Worm (Caenorhabditis elegans) whole organism, late embryonic: Measurements from ENCODE around the gene srh-245.

Experiments used
- C08G9.2 ChIP-seq: sonication (generic microtip); optimal IDR thresholded peaks from 2 replicates; lab custom pipeline; 2016; ENCODE audit warnings: mild to moderate bottlenecking, missing genetic modification characterization, moderate library complexity, missing compliant biosample characterization
- C38D4.7 ChIP-seq: fragments of 200-800 bp; sonication (Bioruptor generic); optimal IDR thresholded peaks from 2 replicates; lab custom pipeline; 2018; ENCODE audit warnings: mild to moderate bottlenecking, missing genetic modification characterization, moderate library complexity, missing compliant biosample characterization
- F13H6.1 ChIP-seq: sonication (generic microtip); optimal IDR thresholded peaks from 2 replicates; lab custom pipeline; 2016; ENCODE audit warnings: missing genetic modification characterization, missing compliant biosample characterization
- K02D7.2 ChIP-seq: sonication (generic microtip); optimal IDR thresholded peaks from 2 replicates; lab custom pipeline; 2017; ENCODE audit warnings: mild to moderate bottlenecking, missing genetic modification characterization, missing compliant biosample characterization
- K09A11.1 ChIP-seq: sonication (generic microtip); optimal IDR thresholded peaks from 2 replicates; lab custom pipeline; 2017; ENCODE audit warnings: antibody characterized with exemption, mild to moderate bottlenecking, missing genetic modification characterization, missing compliant biosample characterization; ENCODE audit not compliant: insufficient read depth
- T23F11.4 ChIP-seq: fragments of 200-800 bp; sonication (Bioruptor generic); optimal IDR thresholded peaks from 2 replicates; lab custom pipeline; 2018; ENCODE audit warnings: mild to moderate bottlenecking, missing genetic modification characterization, missing compliant biosample characterization
- Y22D7AL.16 ChIP-seq: sonication (generic microtip); optimal IDR thresholded peaks from 2 replicates; lab custom pipeline; 2016; ENCODE audit warnings: missing genetic modification characterization, missing compliant biosample characterization
- ahr-1 ChIP-seq: sonication (generic microtip); optimal IDR thresholded peaks from 2 replicates; lab custom pipeline; 2016; ENCODE audit warnings: missing genetic modification characterization, missing compliant biosample characterization
- ama-1 ChIP-seq: fragments of 150-350 bp; optimal IDR thresholded peaks from 2 replicates; lab custom pipeline; 2014
- ceh-14 ChIP-seq: sonication (generic microtip); optimal IDR thresholded peaks from 2 replicates; lab custom pipeline; 2016; ENCODE audit warnings: missing genotype, missing genetic modification characterization, missing compliant biosample characterization
- ceh-18 ChIP-seq: sonication (generic microtip); optimal IDR thresholded peaks from 2 replicates; lab custom pipeline; 2016; ENCODE audit warnings: missing genetic modification characterization, missing compliant biosample characterization
- ceh-22 ChIP-seq: sonication (generic microtip); optimal IDR thresholded peaks from 2 replicates; lab custom pipeline; 2017; ENCODE audit warnings: missing biosample characterization, missing genetic modification characterization
- ceh-30 ChIP-seq: fragments of 150-350 bp; optimal IDR thresholded peaks from 2 replicates; lab custom pipeline; 2014; ENCODE audit warnings: missing biosample characterization, missing genetic modification characterization
- ceh-31 ChIP-seq: sonication (generic microtip); optimal IDR thresholded peaks from 2 replicates; lab custom pipeline; 2016; ENCODE audit warnings: missing genetic modification characterization, missing compliant biosample characterization
- ceh-34 ChIP-seq: sonication (generic microtip); optimal IDR thresholded peaks from 2 replicates; lab custom pipeline; 2016; ENCODE audit warnings: mild to moderate bottlenecking, missing genetic modification characterization, missing compliant biosample characterization
- ceh-48 ChIP-seq: sonication (generic microtip); optimal IDR thresholded peaks from 2 replicates; lab custom pipeline; 2016; ENCODE audit warnings: missing genetic modification characterization, inconsistent platforms, missing compliant biosample characterization
- ceh-9 ChIP-seq: sonication (generic microtip); optimal IDR thresholded peaks from 2 replicates; lab custom pipeline; 2016; ENCODE audit warnings: mild to moderate bottlenecking, missing genetic modification characterization, inconsistent platforms, missing compliant biosample characterization
- che-1 ChIP-seq: sonication (generic microtip); optimal IDR thresholded peaks from 2 replicates; lab custom pipeline; 2016; ENCODE audit warnings: mild to moderate bottlenecking, missing genetic modification characterization, missing compliant biosample characterization
- elt-2 ChIP-seq: sonication (generic microtip); optimal IDR thresholded peaks from 2 replicates; lab custom pipeline; 2016; ENCODE audit warnings: missing genetic modification reagents, missing genetic modification characterization, missing compliant biosample characterization
- elt-4 ChIP-seq: sonication (generic microtip); optimal IDR thresholded peaks from 2 replicates; lab custom pipeline; 2016; ENCODE audit warnings: missing genetic modification characterization, missing compliant biosample characterization
- ets-4 ChIP-seq: sonication (generic microtip); optimal IDR thresholded peaks from 2 replicates; lab custom pipeline; 2016; ENCODE audit warnings: missing genetic modification characterization, missing compliant biosample characterization
- eyg-1 ChIP-seq: sonication (generic microtip); optimal IDR thresholded peaks from 2 replicates; lab custom pipeline; 2016; ENCODE audit warnings: missing genotype, missing genetic modification characterization, missing compliant biosample characterization
- fax-1 ChIP-seq: sonication (generic microtip); optimal IDR thresholded peaks from 2 replicates; lab custom pipeline; 2016; ENCODE audit warnings: missing genotype, missing genetic modification characterization, missing compliant biosample characterization
- fkh-6 ChIP-seq: sonication (generic microtip); optimal IDR thresholded peaks from 2 replicates; lab custom pipeline; 2016; ENCODE audit warnings: missing genetic modification characterization, missing compliant biosample characterization
- hlh-13 ChIP-seq: fragments of 200-800 bp; sonication (Bioruptor generic); optimal IDR thresholded peaks from 2 replicates; lab custom pipeline; 2018; ENCODE audit warnings: mild to moderate bottlenecking, missing genetic modification characterization, missing compliant biosample characterization
- hlh-30 ChIP-seq: sonication (generic microtip); optimal IDR thresholded peaks from 2 replicates; lab custom pipeline; 2017; ENCODE audit warnings: antibody characterized with exemption, missing genetic modification characterization, missing compliant biosample characterization; ENCODE audit not compliant: insufficient read depth
- lim-6 ChIP-seq: sonication (generic microtip); optimal IDR thresholded peaks from 2 replicates; lab custom pipeline; 2016; ENCODE audit warnings: missing genetic modification characterization, missing compliant biosample characterization
- mec-3 ChIP-seq: sonication (generic microtip); optimal IDR thresholded peaks from 2 replicates; lab custom pipeline; 2016; ENCODE audit warnings: borderline replicate concordance, missing genetic modification characterization, missing compliant biosample characterization
- nfya-1 ChIP-seq: sonication (generic microtip); optimal IDR thresholded peaks from 2 replicates; lab custom pipeline; 2017; ENCODE audit warnings: missing genetic modification characterization, mild to moderate bottlenecking, missing compliant biosample characterization, antibody characterized with exemption, moderate library complexity
- nhr-11 ChIP-seq: fragments of 150-350 bp; optimal IDR thresholded peaks from 2 replicates; lab custom pipeline; 2014; ENCODE audit warnings: missing biosample characterization, missing genetic modification characterization
- pha-2 ChIP-seq: sonication (generic microtip); optimal IDR thresholded peaks from 2 replicates; lab custom pipeline; 2017; ENCODE audit warnings: mild to moderate bottlenecking, missing genetic modification characterization, missing compliant biosample characterization
- pqm-1 ChIP-seq: sonication (generic microtip); optimal IDR thresholded peaks from 2 replicates; lab custom pipeline; 2016; ENCODE audit warnings: missing genetic modification characterization, missing compliant biosample characterization
- pros-1 ChIP-seq: fragments of 150-350 bp; optimal IDR thresholded peaks from 2 replicates; lab custom pipeline; 2014; ENCODE audit warnings: missing biosample characterization, missing genetic modification reagents, missing genetic modification characterization
- ref-2 ChIP-seq: sonication (generic microtip); optimal IDR thresholded peaks from 2 replicates; lab custom pipeline; 2016; ENCODE audit warnings: missing genetic modification characterization, missing compliant biosample characterization
- rnt-1 ChIP-seq: sonication (generic microtip); optimal IDR thresholded peaks from 2 replicates; lab custom pipeline; 2016; ENCODE audit warnings: missing genetic modification characterization, missing compliant biosample characterization
- sdc-2 ChIP-seq: sonication (generic microtip); optimal IDR thresholded peaks from 2 replicates; lab custom pipeline; 2016; ENCODE audit warnings: missing genotype, missing genetic modification characterization, missing compliant biosample characterization
- sox-4 ChIP-seq: sonication (generic microtip); optimal IDR thresholded peaks from 2 replicates; lab custom pipeline; 2017; ENCODE audit warnings: mild to moderate bottlenecking, missing genetic modification characterization, inconsistent platforms, missing compliant biosample characterization
- syd-9 ChIP-seq: sonication (generic microtip); optimal IDR thresholded peaks from 2 replicates; lab custom pipeline; 2016; ENCODE audit warnings: mild to moderate bottlenecking, missing genetic modification characterization, moderate library complexity, missing compliant biosample characterization
- tbx-2 ChIP-seq: sonication (generic microtip); optimal IDR thresholded peaks from 2 replicates; lab custom pipeline; 2016; ENCODE audit warnings: missing genetic modification characterization, missing compliant biosample characterization
- tbx-7 ChIP-seq: sonication (generic microtip); optimal IDR thresholded peaks from 2 replicates; lab custom pipeline; 2016; ENCODE audit warnings: missing genotype, missing genetic modification characterization, missing compliant biosample characterization
- ttx-3 ChIP-seq: sonication (generic microtip); optimal IDR thresholded peaks from 2 replicates; lab custom pipeline; 2016; ENCODE audit warnings: missing genetic modification reagents, missing genetic modification characterization, missing compliant biosample characterization
- unc-3 ChIP-seq, 2 experiments: fragments of 200-800 bp in 1 of 2; sonication (Bioruptor generic) in 1 of 2; sonication (generic microtip) in 1 of 2; conservative IDR thresholded peaks in 1 of 2; optimal IDR thresholded peaks in 1 of 2; 2 replicates each; pipeline versions ENCODE4 v1.3.6 to Lab custom; 2016 to 2022; ENCODE audit warnings: missing compliant biosample characterization in 2 of 2, missing genetic modification characterization in 2 of 2, missing genetic modification reagents in 1 of 2
- unc-42 ChIP-seq: sonication (generic microtip); optimal IDR thresholded peaks from 2 replicates; lab custom pipeline; 2016; ENCODE audit warnings: missing genotype, missing genetic modification characterization, missing compliant biosample characterization
- unc-55 ChIP-seq: sonication (generic microtip); optimal IDR thresholded peaks from 2 replicates; lab custom pipeline; 2017; ENCODE audit warnings: missing biosample characterization, missing genetic modification reagents, missing genetic modification characterization
- zip-5 ChIP-seq: sonication (generic microtip); optimal IDR thresholded peaks from 2 replicates; lab custom pipeline; 2016; ENCODE audit warnings: missing genetic modification characterization, missing compliant biosample characterization

The srh-245 gene

DNA sequence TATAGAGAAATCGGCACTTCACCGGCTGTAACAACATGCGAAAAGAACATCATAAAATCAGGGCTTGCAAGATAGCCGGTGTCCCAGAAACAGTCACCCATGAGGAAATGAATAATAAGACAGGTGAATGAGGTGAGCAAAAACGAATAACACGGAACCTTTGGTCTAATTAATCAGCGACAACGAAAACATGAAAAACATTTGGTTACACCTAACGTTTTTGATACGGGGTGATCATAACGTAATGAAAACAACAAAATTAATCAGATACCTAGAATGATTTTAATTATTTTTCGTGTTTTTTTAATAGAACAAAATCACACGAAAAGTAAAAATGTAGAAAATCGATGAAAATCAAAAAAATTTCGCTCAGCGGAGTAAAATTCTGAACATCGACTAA lies at the start of gene srh-245:
srh-245 (minus strand) TSS at position 101 of the 400 bp plus-strand sequence.
- TF ChIP-seq unc-55 (GFP tag; lab: Kevin White, UChicago) (no peak), unc-3 (GFP tag; conservative IDR thresholded peaks at IDR 0.05; lab: Robert Waterston, UW) (no peak), unc-3 (tag; optimal IDR thresholded peaks at IDR 0.05; lab: Kevin White, UChicago) (no peak), zip-5 (tag; lab: Kevin White, UChicago) (no peak), sox-4 (tag; lab: Kevin White, UChicago) (no peak), unc-42 (tag; lab: Kevin White, UChicago) (no peak), eyg-1 (tag; lab: Kevin White, UChicago) (no peak), lim-6 (tag; lab: Kevin White, UChicago) (no peak), pros-1 (tag; lab: Kevin White, UChicago) (no peak), ceh-31 (tag; lab: Kevin White, UChicago) (no peak), C38D4.7 (GFP tag; lab: Kevin White, UChicago) (no peak), sdc-2 (no peak), elt-2 (tag; lab: Kevin White, UChicago) (no peak), ama-1 (no peak), ceh-14 (tag; lab: Kevin White, UChicago) (no peak), fax-1 (no peak), C08G9.2 (tag; lab: Kevin White, UChicago) (no peak), Y22D7AL.16 (no peak), K09A11.1 (tag; lab: Kevin White, UChicago) (no peak), mec-3 (tag; lab: Kevin White, UChicago) (no peak), tbx-2 (no peak)
- TF ChIP-seq, all 69 proteins: peak for 0

DNA sequence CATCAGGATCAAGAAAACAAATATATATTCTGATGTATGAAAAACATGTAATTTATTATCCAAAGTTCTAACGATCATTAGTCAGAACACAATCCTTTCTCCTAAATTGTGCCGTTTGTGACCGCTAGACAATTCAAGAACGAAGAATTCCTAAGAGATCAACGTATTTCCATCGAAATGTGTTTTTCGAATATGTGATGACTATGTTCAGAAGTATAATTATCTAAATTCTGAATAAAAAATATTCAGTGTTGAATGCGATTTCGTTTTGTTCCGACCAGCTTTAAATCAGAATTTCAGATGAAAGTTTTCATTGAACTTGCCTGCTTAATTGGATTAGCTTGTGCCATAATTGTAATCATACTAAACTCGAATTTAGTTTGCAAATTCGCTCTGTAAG lies 46.5 kb upstream of the srh-245 start, which contains the start of gene srbc-37:
srbc-37 (plus strand) TSS at position 301 of the 400 bp plus-strand sequence.
- TF ChIP-seq C38D4.7 (GFP tag; lab: Kevin White, UChicago) (no peak), pha-2 (tag; lab: Kevin White, UChicago) (no peak), ets-4 (no peak), che-1 (no peak), ceh-34 (tag; lab: Kevin White, UChicago) (no peak), ttx-3 (no peak), K02D7.2 (tag; lab: Kevin White, UChicago) (no peak), syd-9 (tag; lab: Kevin White, UChicago) (no peak), ahr-1 (tag; lab: Kevin White, UChicago) (no peak), ref-2 (tag; lab: Kevin White, UChicago) (no peak), unc-55 (GFP tag; lab: Kevin White, UChicago) (no peak), eyg-1 (tag; lab: Kevin White, UChicago) (no peak), T23F11.4 (no peak), fax-1 (no peak), zip-5 (tag; lab: Kevin White, UChicago) (no peak), sdc-2 (no peak), hlh-13 (GFP tag; lab: Kevin White, UChicago) (no peak)

DNA sequence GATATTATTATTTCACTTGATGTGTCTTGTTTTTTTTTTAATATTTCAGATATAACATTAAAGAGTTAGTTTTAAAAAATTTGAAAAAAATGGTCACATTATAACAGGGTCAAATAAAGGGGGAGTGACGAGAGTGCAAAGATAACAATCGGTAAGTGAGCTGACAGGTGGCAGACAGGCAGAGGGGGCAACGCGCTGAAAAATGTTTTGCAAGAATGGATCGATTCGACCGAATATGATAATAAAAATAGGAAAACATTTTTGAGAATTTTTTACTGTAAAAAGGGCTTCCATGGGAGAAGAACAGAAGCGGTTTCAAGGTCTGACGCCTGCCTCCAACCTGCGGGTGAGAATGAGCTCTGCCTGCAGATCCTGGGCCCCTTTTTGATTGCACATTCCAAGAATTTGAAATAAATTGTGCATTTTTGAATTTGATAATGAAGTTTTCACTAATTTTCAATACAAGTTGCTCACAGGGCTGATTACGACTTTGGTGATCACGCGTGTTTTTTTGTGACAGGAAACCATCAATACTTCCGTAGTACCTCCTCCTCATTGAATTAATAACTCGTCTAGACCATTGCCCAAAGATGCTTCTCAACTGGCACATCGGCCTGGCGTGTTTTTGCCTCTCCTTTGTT lies 43.9 kb upstream of the srh-245 start, which contains the start of the genes ugt-29 and srx-5:
ugt-29 (minus strand) TSS at position 101 of the 641 bp plus-strand sequence.
srx-5 (plus strand) TSS at position 591 of the 641 bp plus-strand sequence.
- TF ChIP-seq tbx-7 (tag; lab: Kevin White, UChicago) (no peak), ceh-9 (tag; lab: Kevin White, UChicago) (no peak), fax-1 (no peak), pha-2 (tag; lab: Kevin White, UChicago) (no peak), ceh-30 (no peak)

DNA sequence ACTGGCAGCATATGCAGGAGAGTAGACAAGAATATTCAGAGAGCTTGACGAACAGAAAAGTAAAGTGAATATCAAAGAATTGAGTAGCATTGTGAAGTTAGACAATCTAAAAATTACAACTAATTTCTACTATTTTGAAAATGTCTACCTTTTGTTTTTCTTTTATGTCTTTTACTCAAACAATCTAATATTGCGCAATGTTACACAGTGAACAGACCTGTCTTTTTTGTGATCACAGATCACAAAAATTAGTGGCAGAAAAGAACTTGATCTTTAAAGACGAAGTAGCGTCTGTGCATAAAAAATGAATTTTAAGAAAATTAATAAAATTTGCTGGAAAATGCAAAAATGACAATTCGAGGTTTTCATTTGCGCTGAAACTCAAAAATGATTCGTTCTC lies 43.3 kb upstream of the srh-245 start:
- TF ChIP-seq nhr-11 (tag; lab: Kevin White, UChicago) (no peak), ceh-22 (tag; lab: Kevin White, UChicago) (no peak), elt-4 (tag; lab: Kevin White, UChicago) (no peak), mec-3 (tag; lab: Kevin White, UChicago) (no peak), F13H6.1 (tag; lab: Kevin White, UChicago) (no peak), pqm-1 (no peak), che-1 (no peak), ceh-18 (no peak), rnt-1 (tag; lab: Kevin White, UChicago) (no peak), fkh-6 (no peak), K02D7.2 (tag; lab: Kevin White, UChicago) (no peak), ceh-14 (tag; lab: Kevin White, UChicago) (no peak), ceh-48 (tag; lab: Kevin White, UChicago) (no peak), hlh-30 (no peak), unc-42 (tag; lab: Kevin White, UChicago) (no peak), sdc-2 (no peak), nfya-1 (tag; lab: Kevin White, UChicago) (no peak), Y22D7AL.16 (no peak)
